Worm (Caenorhabditis elegans) whole organism, L4/young adult: ENCODE results near the gene rga-8.

ENCODE experiments used
- W03F9.2 ChIP-seq: fragments of 150-350 bp; optimal IDR thresholded peaks from 2 replicates; lab custom pipeline; 2014; ENCODE audit warnings: missing biosample characterization, missing genetic modification characterization
- dao-5 ChIP-seq: sonication (generic microtip); optimal IDR thresholded peaks from 2 replicates; lab custom pipeline; 2016; ENCODE audit warnings: missing genotype, missing genetic modification characterization, moderate library complexity, missing compliant biosample characterization
- him-1 ChIP-seq: sonication (generic microtip); optimal IDR thresholded peaks from 2 replicates; lab custom pipeline; 2016; ENCODE audit warnings: missing genotype, missing genetic modification reagents, missing genetic modification characterization, missing compliant biosample characterization

DNA sequence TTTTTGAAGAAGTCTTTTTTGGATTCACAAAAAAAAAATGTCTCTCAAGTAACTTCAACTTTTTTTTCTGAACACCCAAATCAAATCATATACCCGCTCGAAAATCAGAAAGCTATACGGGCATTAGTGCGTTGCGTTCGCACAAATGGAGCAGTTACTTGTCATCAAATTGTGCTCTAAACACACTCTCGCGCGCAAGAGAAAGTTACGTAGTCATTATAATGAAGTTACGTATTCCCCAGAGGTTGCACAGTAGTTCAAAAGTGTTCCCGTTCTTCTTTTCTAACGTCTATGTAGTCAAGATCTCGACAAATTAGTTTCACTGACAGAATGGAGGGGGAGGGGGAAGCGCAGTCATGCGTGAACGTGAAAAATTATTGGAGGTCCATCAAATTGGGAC is 42.0 kb upstream of the rga-8 start:
- TF ChIP-seq W03F9.2 (tag; lab: Kevin White, UChicago) (no peak), him-1 (tag; lab: Kevin White, UChicago) (no peak), dao-5 (tag; lab: Kevin White, UChicago) (no peak)
